Fruit fly (Drosophila melanogaster) whole organism, embryonic: ENCODE measurements around the gene Clk.

Experiments used
- Adf1 ChIP-seq: fragments of 200-800 bp; sonication (Bioruptor generic); IDR thresholded peaks from 2 replicates; pipeline ENCODE4 v1.3.6; 2022; ENCODE audit warnings: missing biosample characterization, missing genetic modification characterization
- CG10209 ChIP-seq: fragments of 200-800 bp; sonication (Bioruptor generic); optimal IDR thresholded peaks from 3 replicates; lab custom pipeline; 2017; ENCODE audit warnings: missing biosample characterization, mild to moderate bottlenecking, missing genetic modification characterization, missing genetic modification reagents
- CG11504 ChIP-seq: fragments of 200-800 bp; sonication (Bioruptor generic); optimal IDR thresholded peaks from 3 replicates; lab custom pipeline; 2019; ENCODE audit warnings: missing biosample characterization, mild to moderate bottlenecking, missing genetic modification characterization, moderate library complexity
- CG11695 ChIP-seq: fragments of 200-800 bp; sonication (Bioruptor generic); IDR thresholded peaks from 3 replicates; pipeline ENCODE4 v1.3.6; 2022; ENCODE audit warnings: missing biosample characterization, missing genetic modification characterization
- CG12236 ChIP-seq: fragments of 200-800 bp; sonication (Bioruptor generic); optimal IDR thresholded peaks from 2 replicates; lab custom pipeline; 2016; ENCODE audit warnings: missing biosample characterization, missing genetic modification characterization
- CG12769 ChIP-seq: fragments of 200-800 bp; sonication (Bioruptor generic); optimal IDR thresholded peaks from 2 replicates; lab custom pipeline; 2019; ENCODE audit warnings: missing biosample characterization, mild to moderate bottlenecking, missing genetic modification characterization, moderate library complexity
- CG15269 ChIP-seq: fragments of 200-800 bp; sonication (Bioruptor generic); optimal IDR thresholded peaks from 2 replicates; lab custom pipeline; 2018; ENCODE audit warnings: missing biosample characterization, mild to moderate bottlenecking, missing genetic modification characterization, moderate library complexity
- CG1603 ChIP-seq: fragments of 200-800 bp; sonication (Bioruptor generic); optimal IDR thresholded peaks from 2 replicates; lab custom pipeline; 2019; ENCODE audit warnings: missing biosample characterization, mild to moderate bottlenecking, missing genetic modification characterization, moderate library complexity
- CG16779 ChIP-seq: fragments of 200-800 bp; sonication (Bioruptor generic); IDR thresholded peaks from 2 replicates; pipeline ENCODE4 v1.3.6; 2022; ENCODE audit warnings: missing biosample characterization, missing genetic modification characterization
- CG1792 ChIP-seq: fragments of 200-800 bp; sonication (Bioruptor generic); optimal IDR thresholded peaks from 2 replicates; lab custom pipeline; 2016; ENCODE audit warnings: missing biosample characterization, missing genetic modification characterization
- CG2129 ChIP-seq: fragments of 200-800 bp; sonication (Bioruptor generic); IDR thresholded peaks from 2 replicates; pipeline ENCODE4 v1.3.6; 2022; ENCODE audit warnings: missing biosample characterization, missing genetic modification characterization; ENCODE audit not compliant: partially characterized antibody
- CG2678 ChIP-seq: fragments of 200-800 bp; sonication (Bioruptor generic); optimal IDR thresholded peaks from 3 replicates; lab custom pipeline; 2019; ENCODE audit warnings: missing biosample characterization, mild to moderate bottlenecking, missing genetic modification characterization, moderate library complexity
- CG30403 ChIP-seq: fragments of 200-800 bp; sonication (Bioruptor generic); optimal IDR thresholded peaks from 3 replicates; lab custom pipeline; 2016; ENCODE audit warnings: missing biosample characterization, missing genetic modification characterization
- CG3163 ChIP-seq: fragments of 200-800 bp; sonication (Bioruptor generic); optimal IDR thresholded peaks from 3 replicates; lab custom pipeline; 2016; ENCODE audit warnings: missing biosample characterization, missing genetic modification characterization
- CG6683 ChIP-seq: fragments of 200-800 bp; sonication (Bioruptor generic); optimal IDR thresholded peaks from 2 replicates; lab custom pipeline; 2017; ENCODE audit warnings: missing biosample characterization, mild to moderate bottlenecking, missing genetic modification characterization, missing genetic modification reagents
- CG9609 ChIP-seq: fragments of 200-800 bp; sonication (Bioruptor generic); optimal IDR thresholded peaks from 3 replicates; lab custom pipeline; 2016; ENCODE audit warnings: missing biosample characterization, missing genetic modification characterization
- Chrac-16 ChIP-seq: fragments of 200-800 bp; sonication (Bioruptor generic); optimal IDR thresholded peaks from 3 replicates; lab custom pipeline; 2016; ENCODE audit warnings: missing biosample characterization, missing genetic modification characterization
- Dek ChIP-seq: fragments of 200-800 bp; sonication (Bioruptor generic); optimal IDR thresholded peaks from 3 replicates; lab custom pipeline; 2019; ENCODE audit warnings: missing biosample characterization, mild to moderate bottlenecking, missing genetic modification characterization, moderate library complexity
- Dfd ChIP-seq, 2 experiments: fragments of >200 bp; optimal IDR thresholded peaks; 2 replicates each; lab custom pipeline; 2017; ENCODE audit warnings: missing biosample characterization in 2 of 2, missing genetic modification characterization in 2 of 2
- Ets65A ChIP-seq: fragments of 200-800 bp; sonication (Bioruptor generic); peaks from one replicate; lab custom pipeline; 2016; ENCODE audit warnings: missing biosample characterization, missing genetic modification characterization
- Fer1 ChIP-seq: fragments of 200-800 bp; sonication (Bioruptor generic); optimal IDR thresholded peaks from 2 replicates; lab custom pipeline; 2017; ENCODE audit warnings: missing biosample characterization, mild to moderate bottlenecking, missing genetic modification characterization
- Hand ChIP-seq: fragments of 200-800 bp; sonication (Bioruptor generic); optimal IDR thresholded peaks from 2 replicates; lab custom pipeline; 2017; ENCODE audit warnings: mild to moderate bottlenecking, missing biosample characterization, missing genetic modification reagents, missing genetic modification characterization
- HmgZ ChIP-seq: fragments of 200-800 bp; sonication (Bioruptor generic); optimal IDR thresholded peaks from 2 replicates; lab custom pipeline; 2018; ENCODE audit warnings: missing biosample characterization, mild to moderate bottlenecking, missing genetic modification characterization
- MBD-R2 ChIP-seq: fragments of 200-800 bp; sonication (Bioruptor generic); IDR thresholded peaks from 2 replicates; pipeline ENCODE4 v1.3.6; 2022; ENCODE audit warnings: missing biosample characterization, missing genetic modification characterization
- Med ChIP-seq: fragments of 200-800 bp; sonication (Bioruptor generic); peaks from one replicate; lab custom pipeline; 2016; ENCODE audit warnings: missing biosample characterization, missing genetic modification characterization, mild to moderate bottlenecking, inconsistent platforms, moderate library complexity
- NC2α ChIP-seq: fragments of 200-800 bp; sonication (Bioruptor generic); optimal IDR thresholded peaks from 2 replicates; lab custom pipeline; 2016; ENCODE audit warnings: missing biosample characterization, missing genetic modification characterization
- Pdp1 ChIP-seq, 2 experiments: fragments of 200-800 bp; sonication (Bioruptor generic); optimal IDR thresholded peaks; 3 replicates each; lab custom pipeline; 2016; ENCODE audit warnings: missing biosample characterization in 2 of 2, missing genetic modification characterization in 2 of 2, mild to moderate bottlenecking in 1 of 2, moderate library complexity in 1 of 2
- Rfx ChIP-seq: fragments of 200-800 bp; sonication (Bioruptor generic); IDR thresholded peaks from 2 replicates; pipeline ENCODE4 v1.3.6; 2022; ENCODE audit warnings: missing biosample characterization, missing genetic modification characterization
- Xrp1 ChIP-seq: fragments of 200-800 bp; sonication (Bioruptor generic); IDR thresholded peaks from 2 replicates; pipeline ENCODE4 v1.3.6; 2022; ENCODE audit warnings: missing biosample characterization, missing genetic modification characterization
- YL-1 ChIP-seq: fragments of 200-800 bp; sonication (Bioruptor generic); optimal IDR thresholded peaks from 3 replicates; lab custom pipeline; 2017; ENCODE audit warnings: missing biosample characterization, mild to moderate bottlenecking, missing genetic modification characterization
- ash1 ChIP-seq: fragments of 200-800 bp; sonication (Bioruptor generic); optimal IDR thresholded peaks from 2 replicates; lab custom pipeline; 2018; ENCODE audit warnings: missing biosample characterization, mild to moderate bottlenecking, missing genetic modification characterization
- cg ChIP-seq: fragments of 200-800 bp; sonication (Bioruptor generic); optimal IDR thresholded peaks from 3 replicates; lab custom pipeline; 2019; ENCODE audit warnings: missing biosample characterization, mild to moderate bottlenecking, missing genetic modification characterization, moderate library complexity
- chinmo ChIP-seq: fragments of 200-800 bp; sonication (Bioruptor generic); IDR thresholded peaks from 4 replicates; pipeline ENCODE4 v1.3.6; 2022; ENCODE audit warnings: missing biosample characterization, missing genetic modification characterization; ENCODE audit not compliant: partially characterized antibody
- ci ChIP-seq: fragments of 200-800 bp; sonication (Bioruptor generic); IDR thresholded peaks from 3 replicates; pipeline ENCODE4 v1.3.6; 2022; ENCODE audit warnings: missing biosample characterization, missing genetic modification characterization
- corto ChIP-seq: fragments of 200-800 bp; sonication (Bioruptor generic); optimal IDR thresholded peaks from 2 replicates; lab custom pipeline; 2016; ENCODE audit warnings: missing biosample characterization, mild to moderate bottlenecking, missing genetic modification characterization, moderate library complexity
- dm ChIP-seq: fragments of 200-800 bp; sonication (Bioruptor generic); optimal IDR thresholded peaks from 3 replicates; lab custom pipeline; 2016; ENCODE audit warnings: missing biosample characterization, missing genetic modification characterization
- lab ChIP-seq: fragments of 200-800 bp; sonication (Bioruptor generic); optimal IDR thresholded peaks from 3 replicates; lab custom pipeline; 2017; ENCODE audit warnings: missing biosample characterization, missing genetic modification characterization, mild to moderate bottlenecking, moderate library complexity, missing genetic modification reagents
- luna ChIP-seq: fragments of 200-800 bp; sonication (Bioruptor generic); optimal IDR thresholded peaks from 2 replicates; lab custom pipeline; 2016; ENCODE audit warnings: missing biosample characterization, missing genetic modification characterization
- nerfin-1 ChIP-seq: fragments of 200-800 bp; sonication (Bioruptor generic); optimal IDR thresholded peaks from 3 replicates; lab custom pipeline; 2019; ENCODE audit warnings: missing biosample characterization, mild to moderate bottlenecking, missing genetic modification characterization, moderate library complexity
- odd ChIP-seq: fragments of 200-800 bp; sonication (Bioruptor generic); optimal IDR thresholded peaks from 2 replicates; lab custom pipeline; 2017; ENCODE audit warnings: missing biosample characterization, mild to moderate bottlenecking, missing genetic modification characterization
- phol ChIP-seq: fragments of 200-800 bp; sonication (Bioruptor generic); optimal IDR thresholded peaks from 3 replicates; lab custom pipeline; 2018; ENCODE audit warnings: missing biosample characterization, mild to moderate bottlenecking, missing genetic modification characterization, moderate library complexity
- pnt ChIP-seq: fragments of 200-800 bp; sonication (Bioruptor generic); optimal IDR thresholded peaks from 3 replicates; lab custom pipeline; 2016; ENCODE audit warnings: missing biosample characterization, missing genetic modification characterization
- sd ChIP-seq: fragments of 200-800 bp; sonication (Bioruptor generic); optimal IDR thresholded peaks from 3 replicates; lab custom pipeline; 2018; ENCODE audit warnings: missing biosample characterization, mild to moderate bottlenecking, missing genetic modification characterization, moderate library complexity
- slbo ChIP-seq: fragments of 200-800 bp; sonication (Bioruptor generic); IDR thresholded peaks from 2 replicates; pipeline ENCODE4 v1.3.6; 2022; ENCODE audit warnings: missing biosample characterization, missing genetic modification characterization
- sqz ChIP-seq: fragments of 200-800 bp; sonication (Bioruptor generic); optimal IDR thresholded peaks from 3 replicates; lab custom pipeline; 2018; ENCODE audit warnings: missing biosample characterization, mild to moderate bottlenecking, missing genetic modification characterization
- trh ChIP-seq: fragments of 200-800 bp; sonication (Bioruptor generic); optimal IDR thresholded peaks from 2 replicates; lab custom pipeline; 2016; ENCODE audit warnings: missing biosample characterization, missing genetic modification characterization
- twi ChIP-seq: fragments of 200-800 bp; optimal IDR thresholded peaks from 2 replicates; lab custom pipeline; 2019; ENCODE audit warnings: missing biosample characterization, mild to moderate bottlenecking, missing genetic modification characterization, moderate library complexity
- vvl ChIP-seq: fragments of 200-800 bp; sonication (Bioruptor generic); IDR thresholded peaks from 2 replicates; pipeline ENCODE4 v1.3.6; 2022; ENCODE audit warnings: missing biosample characterization, missing genetic modification characterization
- zfh2 ChIP-seq: fragments of 200-800 bp; sonication (Bioruptor generic); optimal IDR thresholded peaks from 2 replicates; lab custom pipeline; 2016; ENCODE audit warnings: missing biosample characterization, missing genetic modification characterization

Clk gene

DNA sequence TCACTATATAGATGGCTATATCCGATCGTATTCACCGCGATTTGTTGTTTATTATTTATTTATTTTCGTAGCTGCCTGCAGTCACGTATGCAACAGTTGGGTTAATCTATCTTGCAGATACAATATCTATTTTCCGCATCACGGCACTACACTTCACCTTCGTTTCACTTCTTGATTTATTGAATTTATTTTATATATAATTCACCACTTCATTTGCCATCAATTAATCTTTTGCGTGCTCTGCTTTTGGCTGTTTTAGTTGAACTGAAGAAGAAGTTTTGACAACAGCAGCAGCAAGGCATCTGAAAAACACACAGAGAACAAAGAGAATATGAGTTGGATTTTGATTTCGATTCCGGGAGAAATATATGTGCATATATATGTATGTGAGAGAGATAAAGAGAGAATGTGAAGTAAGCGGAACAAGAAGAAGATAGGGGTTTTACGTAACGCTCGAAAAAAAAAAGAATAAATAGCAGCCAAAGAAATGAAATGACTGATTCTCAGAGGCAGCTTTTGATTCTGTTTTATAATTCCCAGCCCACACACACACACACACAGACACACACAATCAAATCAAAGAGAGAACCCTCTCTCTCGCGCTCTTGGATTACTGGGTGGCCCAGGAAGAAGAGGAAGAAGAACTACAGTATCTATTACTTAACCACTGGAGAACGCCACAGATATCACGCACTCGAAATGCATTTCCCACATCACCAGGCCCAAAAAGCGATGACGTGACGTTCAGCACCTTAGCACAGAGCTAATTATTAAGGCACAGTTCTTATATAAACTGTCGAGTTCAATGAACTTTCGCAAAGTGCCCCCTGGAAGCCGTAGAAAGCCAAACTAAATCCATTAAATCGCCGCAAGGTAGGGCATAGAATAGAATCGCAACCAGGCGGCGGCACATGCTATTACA, 29.3 kb upstream of the Clk start (continued):
- TF ChIP-seq cg (GFP tag; lab: Kevin White, UChicago) = peak; percentile 80
- no peak for TF ChIP-seq CG12236 (GFP tag; lab: Kevin White, UChicago)
- no peak for TF ChIP-seq Ets65A (GFP tag; lab: Kevin White, UChicago)
- TF ChIP-seq Xrp1 = no peak
- TF ChIP-seq YL-1 (GFP tag; lab: Kevin White, UChicago) = peak; percentile 11
- TF ChIP-seq Dek (tag; lab: Kevin White, UChicago) = no peak
- no peak for TF ChIP-seq slbo (GFP tag; lab: Robert Waterston, UW)
- TF ChIP-seq CG12769 (tag; lab: Kevin White, UChicago) = peak; percentile 22
- TF ChIP-seq lab (GFP tag; lab: Kevin White, UChicago) = no peak
- TF ChIP-seq CG15269 (tag; lab: Kevin White, UChicago) = no peak
- no peak for TF ChIP-seq CG11695 (GFP tag; lab: Robert Waterston, UW)
- no peak for TF ChIP-seq NC2α
- TF ChIP-seq CG9609 (GFP tag; lab: Kevin White, UChicago) = no peak
- TF ChIP-seq HmgZ (tag; lab: Kevin White, UChicago) = no peak
- TF ChIP-seq Fer1 (GFP tag; lab: Kevin White, UChicago) = no peak
- TF ChIP-seq corto (GFP tag; lab: Kevin White, UChicago) = peak; percentile 12
- peak; percentile 72; the same call in 2 of the 4 replicates for TF ChIP-seq chinmo
- peak; percentile 7 for TF ChIP-seq CG2678 (tag; lab: Kevin White, UChicago)
- no peak for TF ChIP-seq phol (tag; lab: Kevin White, UChicago)
- no peak for TF ChIP-seq nerfin-1 (tag; lab: Kevin White, UChicago)
- TF ChIP-seq CG11504 = peak; percentile 65
- TF ChIP-seq zfh2 = no peak
- TF ChIP-seq CG1603 (tag; lab: Kevin White, UChicago) = no peak
- TF ChIP-seq pnt (GFP tag; lab: Kevin White, UChicago) = no peak
- peak; percentile 95 for TF ChIP-seq CG3163 (GFP tag; lab: Kevin White, UChicago)
- TF ChIP-seq Hand (GFP tag; lab: Kevin White, UChicago) = peak; percentile 16
- no peak for TF ChIP-seq Dfd (GFP tag; optimal IDR thresholded peaks at IDR 0.05; lab: Kevin White, UChicago)
- no peak for TF ChIP-seq odd (GFP tag; lab: Kevin White, UChicago)
- TF ChIP-seq Chrac-16 (GFP tag; lab: Kevin White, UChicago) = no peak
- TF ChIP-seq trh (GFP tag; lab: Kevin White, UChicago) = no peak
- TF ChIP-seq Rfx (GFP tag; lab: Robert Waterston, UW) = no peak
- TF ChIP-seq luna (GFP tag; lab: Kevin White, UChicago) = no peak
- TF ChIP-seq CG16779 = no peak
- TF ChIP-seq CG2129 (GFP tag; lab: Robert Waterston, UW) = no peak
- TF ChIP-seq Pdp1 (GFP tag; optimal IDR thresholded peaks at IDR 0.05; lab: Kevin White, UChicago) = peak in 1 of 2 experiments; percentile 100
- TF ChIP-seq CG30403 = no peak
- TF ChIP-seq ash1 (GFP tag; lab: Kevin White, UChicago) = no peak
- TF ChIP-seq ci (GFP tag; lab: Robert Waterston, UW) = peak; percentile 75
- TF ChIP-seq MBD-R2 (GFP tag; lab: Robert Waterston, UW) = no peak
- TF ChIP-seq CG10209 (GFP tag; lab: Kevin White, UChicago) = no peak
- no peak for TF ChIP-seq CG1792 (GFP tag; lab: Kevin White, UChicago)
- TF ChIP-seq twi (tag; lab: Kevin White, UChicago) = no peak
- no peak; the same call in 1 of the 2 replicates for TF ChIP-seq Adf1 (GFP tag; lab: Robert Waterston, UW)
- 0 out of 2 replicates have a peak, but pooled peaks have one; percentile 16 for TF ChIP-seq vvl (GFP tag; lab: Robert Waterston, UW)
- TF ChIP-seq CG6683 (GFP tag; lab: Kevin White, UChicago) = no peak
- TF ChIP-seq sqz (GFP tag; lab: Kevin White, UChicago) = peak; percentile 82
- no peak for TF ChIP-seq dm (GFP tag; lab: Kevin White, UChicago)
- TF ChIP-seq Med = peak; percentile 57
- TF ChIP-seq sd (tag; lab: Kevin White, UChicago) = peak; percentile 39
